Fruit fly (Drosophila melanogaster) whole organism, embryonic: ENCODE results near the gene MRP.

Experiments
- Abd-B ChIP-seq: fragments of 200-800 bp; sonication (Bioruptor generic); optimal IDR thresholded peaks from 2 replicates; lab custom pipeline; 2018; ENCODE audit warnings: missing biosample characterization, mild to moderate bottlenecking, missing genetic modification characterization, moderate library complexity
- Atf3 ChIP-seq: fragments of 200-800 bp; sonication (Bioruptor generic); optimal IDR thresholded peaks from 3 replicates; lab custom pipeline; 2016; ENCODE audit warnings: missing biosample characterization, missing genetic modification characterization
- CG10267 ChIP-seq: fragments of 200-800 bp; sonication (Bioruptor generic); optimal IDR thresholded peaks from 2 replicates; lab custom pipeline; 2018; ENCODE audit warnings: missing biosample characterization, mild to moderate bottlenecking, missing genetic modification characterization, moderate library complexity
- CG10366 ChIP-seq: fragments of 200-800 bp; sonication (Bioruptor generic); IDR thresholded peaks from 2 replicates; pipeline ENCODE4 v1.3.6; 2022; ENCODE audit warnings: missing biosample characterization, missing genetic modification characterization
- CG11456 ChIP-seq: fragments of 200-800 bp; sonication (Bioruptor generic); IDR thresholded peaks from 3 replicates; pipeline ENCODE4 v1.3.6; 2022; ENCODE audit warnings: missing biosample characterization, missing genetic modification characterization
- CG11504 ChIP-seq: fragments of 200-800 bp; sonication (Bioruptor generic); optimal IDR thresholded peaks from 3 replicates; lab custom pipeline; 2019; ENCODE audit warnings: missing biosample characterization, mild to moderate bottlenecking, missing genetic modification characterization, moderate library complexity
- CG13894 ChIP-seq: fragments of 200-800 bp; sonication (Bioruptor generic); optimal IDR thresholded peaks from 3 replicates; lab custom pipeline; 2018; ENCODE audit warnings: missing biosample characterization, mild to moderate bottlenecking, missing genetic modification characterization, moderate library complexity
- CG1529 ChIP-seq: fragments of 200-800 bp; sonication (Bioruptor generic); optimal IDR thresholded peaks from 3 replicates; lab custom pipeline; 2018; ENCODE audit warnings: missing biosample characterization, missing genetic modification characterization
- CG15514 ChIP-seq: fragments of 200-800 bp; sonication (Bioruptor generic); optimal IDR thresholded peaks from 3 replicates; lab custom pipeline; 2017; ENCODE audit warnings: missing biosample characterization, missing genetic modification characterization, mild to moderate bottlenecking, moderate library complexity, missing genetic modification reagents
- CG18011 ChIP-seq: fragments of 200-800 bp; sonication (Bioruptor generic); optimal IDR thresholded peaks from 2 replicates; lab custom pipeline; 2017; ENCODE audit warnings: missing biosample characterization, missing genetic modification characterization, mild to moderate bottlenecking, moderate library complexity, missing genotype
- CG18262 ChIP-seq: fragments of 200-800 bp; optimal IDR thresholded peaks from 3 replicates; lab custom pipeline; 2019; ENCODE audit warnings: missing biosample characterization, mild to moderate bottlenecking, missing genetic modification characterization, moderate library complexity
- CG2199 ChIP-seq: fragments of 200-800 bp; sonication (Bioruptor generic); IDR thresholded peaks from 3 replicates; pipeline ENCODE4 v1.3.6; 2022; ENCODE audit warnings: missing biosample characterization, missing genetic modification characterization
- CG3281 ChIP-seq: fragments of 200-800 bp; sonication (Bioruptor generic); optimal IDR thresholded peaks from 3 replicates; lab custom pipeline; 2017; ENCODE audit warnings: missing biosample characterization, mild to moderate bottlenecking, missing genetic modification characterization
- CG4282 ChIP-seq: fragments of 200-800 bp; sonication (Bioruptor generic); optimal IDR thresholded peaks from 2 replicates; lab custom pipeline; 2016; ENCODE audit warnings: missing biosample characterization, missing genetic modification characterization
- CG4404 ChIP-seq: fragments of 200-800 bp; sonication (Bioruptor generic); IDR thresholded peaks from 2 replicates; pipeline ENCODE4 v1.3.6; 2022; ENCODE audit warnings: missing biosample characterization, missing genetic modification characterization
- CG7839 ChIP-seq: fragments of 200-800 bp; sonication (Bioruptor generic); optimal IDR thresholded peaks from 3 replicates; lab custom pipeline; 2018; ENCODE audit warnings: missing biosample characterization, mild to moderate bottlenecking, missing genetic modification characterization, moderate library complexity
- CG8765 ChIP-seq: fragments of 200-800 bp; sonication (Bioruptor generic); IDR thresholded peaks from 2 replicates; pipeline ENCODE4 v1.3.6; 2022; ENCODE audit warnings: missing biosample characterization, missing genetic modification characterization
- CrebB ChIP-seq: fragments of 200-800 bp; sonication (Bioruptor generic); optimal IDR thresholded peaks from 3 replicates; lab custom pipeline; 2018; ENCODE audit warnings: missing biosample characterization, mild to moderate bottlenecking, missing genetic modification characterization
- Doc2 ChIP-seq: fragments of 200-800 bp; sonication (Bioruptor generic); IDR thresholded peaks from 2 replicates; pipeline ENCODE4 v1.3.6; 2022; ENCODE audit warnings: missing biosample characterization, missing genetic modification characterization
- Dref ChIP-seq: fragments of 200-800 bp; sonication (Bioruptor generic); IDR thresholded peaks from 2 replicates; pipeline ENCODE4 v1.3.6; 2022; ENCODE audit warnings: missing biosample characterization, missing genetic modification characterization
- Ets97D ChIP-seq: fragments of 200-800 bp; sonication (Bioruptor generic); optimal IDR thresholded peaks from 3 replicates; lab custom pipeline; 2016; ENCODE audit warnings: missing biosample characterization, missing genetic modification characterization
- HmgD ChIP-seq: fragments of 200-800 bp; sonication (Bioruptor generic); optimal IDR thresholded peaks from 3 replicates; lab custom pipeline; 2016; ENCODE audit warnings: missing biosample characterization, missing genetic modification characterization
- Lhr ChIP-seq: fragments of 200-800 bp; sonication (Bioruptor generic); optimal IDR thresholded peaks from 3 replicates; lab custom pipeline; 2017; ENCODE audit warnings: mild to moderate bottlenecking, missing biosample characterization, missing genetic modification reagents, missing genetic modification characterization
- MBD-R2 ChIP-seq: fragments of 200-800 bp; sonication (Bioruptor generic); IDR thresholded peaks from 2 replicates; pipeline ENCODE4 v1.3.6; 2022; ENCODE audit warnings: missing biosample characterization, missing genetic modification characterization
- MESR4 ChIP-seq: fragments of 200-800 bp; sonication (Bioruptor generic); optimal IDR thresholded peaks from 2 replicates; lab custom pipeline; 2018; ENCODE audit warnings: missing biosample characterization, mild to moderate bottlenecking, missing genetic modification characterization, moderate library complexity
- Mad ChIP-seq: fragments of 200-800 bp; sonication (Bioruptor generic); optimal IDR thresholded peaks from 2 replicates; lab custom pipeline; 2016; ENCODE audit warnings: missing biosample characterization, missing genetic modification characterization
- Mrtf ChIP-seq: fragments of 200-800 bp; sonication (Bioruptor generic); IDR thresholded peaks from 3 replicates; pipeline ENCODE4 v1.3.6; 2022; ENCODE audit warnings: missing biosample characterization, missing genetic modification characterization
- NC2β ChIP-seq: fragments of 200-800 bp; sonication (Bioruptor generic); optimal IDR thresholded peaks from 2 replicates; lab custom pipeline; 2016; ENCODE audit warnings: missing biosample characterization, missing genetic modification characterization
- Poxn ChIP-seq: fragments of 200-800 bp; sonication (Bioruptor generic); IDR thresholded peaks from 2 replicates; pipeline ENCODE4 v1.3.6; 2022; ENCODE audit warnings: missing biosample characterization, missing genetic modification characterization
- Ptx1 ChIP-seq: fragments of 200-800 bp; sonication (Bioruptor generic); IDR thresholded peaks from 2 replicates; pipeline ENCODE4 v1.3.6; 2022; ENCODE audit warnings: missing biosample characterization, missing genetic modification characterization
- Rfx ChIP-seq: fragments of 200-800 bp; sonication (Bioruptor generic); IDR thresholded peaks from 2 replicates; pipeline ENCODE4 v1.3.6; 2022; ENCODE audit warnings: missing biosample characterization, missing genetic modification characterization
- ara ChIP-seq: fragments of 200-800 bp; sonication (Bioruptor generic); IDR thresholded peaks from 2 replicates; pipeline ENCODE4 v1.3.6; 2022; ENCODE audit warnings: missing biosample characterization, missing genetic modification characterization
- az2 ChIP-seq: fragments of 200-800 bp; sonication (Bioruptor generic); optimal IDR thresholded peaks from 3 replicates; lab custom pipeline; 2016; ENCODE audit warnings: missing biosample characterization, missing genetic modification characterization
- btn ChIP-seq: fragments of 200-800 bp; sonication (Bioruptor generic); optimal IDR thresholded peaks from 2 replicates; lab custom pipeline; 2016; ENCODE audit warnings: missing biosample characterization, missing genetic modification characterization
- dmrt99B ChIP-seq: fragments of 200-800 bp; sonication (Bioruptor generic); optimal IDR thresholded peaks from 2 replicates; lab custom pipeline; 2018; ENCODE audit warnings: missing biosample characterization, mild to moderate bottlenecking, missing genetic modification characterization, moderate library complexity
- fd64A ChIP-seq: fragments of 200-800 bp; sonication (Bioruptor generic); optimal IDR thresholded peaks from 3 replicates; lab custom pipeline; 2018; ENCODE audit warnings: missing biosample characterization, mild to moderate bottlenecking, missing genetic modification characterization
- grau ChIP-seq: fragments of 200-800 bp; optimal IDR thresholded peaks from 3 replicates; lab custom pipeline; 2019; ENCODE audit warnings: missing biosample characterization, mild to moderate bottlenecking, missing genetic modification characterization, moderate library complexity
- jing ChIP-seq: fragments of 200-800 bp; sonication (Bioruptor generic); optimal IDR thresholded peaks from 2 replicates; lab custom pipeline; 2018; ENCODE audit warnings: missing biosample characterization, mild to moderate bottlenecking, missing genetic modification characterization
- kah ChIP-seq: fragments of 200-800 bp; sonication (Bioruptor generic); optimal IDR thresholded peaks from 2 replicates; lab custom pipeline; 2018; ENCODE audit warnings: missing biosample characterization, mild to moderate bottlenecking, missing genetic modification characterization
- lilli ChIP-seq: fragments of 200-800 bp; sonication (Bioruptor generic); optimal IDR thresholded peaks from 3 replicates; lab custom pipeline; 2016; ENCODE audit warnings: missing biosample characterization, missing genetic modification characterization
- nerfin-1 ChIP-seq: fragments of 200-800 bp; sonication (Bioruptor generic); optimal IDR thresholded peaks from 3 replicates; lab custom pipeline; 2019; ENCODE audit warnings: missing biosample characterization, mild to moderate bottlenecking, missing genetic modification characterization, moderate library complexity
- nmo ChIP-seq: fragments of 200-800 bp; sonication (Bioruptor generic); optimal IDR thresholded peaks from 2 replicates; lab custom pipeline; 2018; ENCODE audit warnings: missing biosample characterization, mild to moderate bottlenecking, missing genetic modification characterization, moderate library complexity
- nom ChIP-seq: fragments of 200-800 bp; sonication (Bioruptor generic); optimal IDR thresholded peaks from 2 replicates; lab custom pipeline; 2017; ENCODE audit warnings: missing biosample characterization, missing genetic modification characterization, mild to moderate bottlenecking, moderate library complexity, missing genetic modification reagents
- prd ChIP-seq, 3 experiments: fragments of >200 bp in 2 of 3; fragments of 200-800 bp in 1 of 3; sonication (Bioruptor generic) in 1 of 3; optimal IDR thresholded peaks in 2 of 3; IDR thresholded peaks in 1 of 3; 2 replicates in 2 of 3; 3 replicates in 1 of 3; pipeline versions ENCODE4 v1.3.6 to Lab custom; 2017 to 2022; ENCODE audit warnings: missing biosample characterization in 1 of 3, missing genetic modification characterization in 1 of 3
- rib ChIP-seq: fragments of 200-800 bp; sonication (Bioruptor generic); IDR thresholded peaks from 2 replicates; pipeline ENCODE4 v1.3.6; 2022; ENCODE audit warnings: missing biosample characterization, missing genetic modification characterization
- tin ChIP-seq: fragments of 200-800 bp; sonication (Bioruptor generic); optimal IDR thresholded peaks from 3 replicates; lab custom pipeline; 2016; ENCODE audit warnings: missing biosample characterization, missing genetic modification characterization
- tx ChIP-seq: fragments of 200-800 bp; sonication (Bioruptor generic); optimal IDR thresholded peaks from 2 replicates; lab custom pipeline; 2016; ENCODE audit warnings: missing biosample characterization, missing genetic modification characterization

Gene MRP

DNA sequence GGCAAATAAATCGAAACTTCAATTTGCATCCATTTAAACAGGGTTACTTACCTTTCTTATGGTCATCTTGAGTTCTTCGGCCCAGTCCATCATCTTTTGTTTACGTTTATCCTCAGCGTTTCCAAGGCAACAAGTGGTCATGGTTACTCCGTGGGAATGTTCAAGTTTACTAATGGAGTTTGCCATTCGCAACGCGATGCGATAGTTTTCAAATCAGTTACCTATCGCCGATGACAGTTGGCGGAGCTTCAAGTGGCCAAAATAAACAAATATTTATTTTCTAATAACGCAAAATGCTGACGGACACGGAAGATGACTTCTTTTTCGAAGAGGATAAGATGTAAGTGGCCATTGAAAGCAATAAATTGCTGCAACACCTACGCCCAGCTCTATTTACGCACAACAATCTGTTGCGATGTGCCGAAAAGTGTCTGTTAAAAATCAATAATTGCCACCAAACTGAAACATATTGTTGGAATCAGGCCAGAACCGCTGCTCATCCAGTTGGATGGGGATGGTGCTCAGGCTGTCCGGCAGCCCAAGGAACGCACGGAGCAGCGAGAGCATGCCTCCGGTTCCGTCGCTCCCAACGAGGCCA is 23.9 kb upstream of the MRP start, which contains the start of the genes IFT43 and PICK1 (continued):
- peak; percentile 58 for TF ChIP-seq nerfin-1
- no peak for TF ChIP-seq CG10267 (tag; lab: Kevin White, UChicago)
- TF ChIP-seq CG8765 = no peak
- TF ChIP-seq az2 (GFP tag; lab: Kevin White, UChicago) = no peak
- no peak for TF ChIP-seq fd64A (GFP tag; lab: Kevin White, UChicago)
- TF ChIP-seq NC2β (GFP tag; lab: Kevin White, UChicago) = no peak
- TF ChIP-seq Ets97D (GFP tag; lab: Kevin White, UChicago) = peak; percentile 25
- peak; percentile 52 for TF ChIP-seq Dref (GFP tag; lab: Robert Waterston, UW)
- no peak for TF ChIP-seq lilli
- no peak for TF ChIP-seq HmgD (GFP tag; lab: Kevin White, UChicago)
- TF ChIP-seq dmrt99B (tag; lab: Kevin White, UChicago) = no peak
- no peak for TF ChIP-seq CG13894 (tag; lab: Kevin White, UChicago)
- TF ChIP-seq, all 482 proteins: peak for 68

- TF ChIP-seq CrebB (tag; lab: Kevin White, UChicago) = no peak
- no peak for TF ChIP-seq CG10366 (GFP tag; lab: Robert Waterston, UW)
- TF ChIP-seq kah (GFP tag; lab: Kevin White, UChicago) = no peak
- no peak for TF ChIP-seq nom (GFP tag; lab: Kevin White, UChicago)
- TF ChIP-seq Lhr = no peak
- TF ChIP-seq CG11504 = no peak
- TF ChIP-seq jing = no peak
- TF ChIP-seq CG18011 = no peak
- no peak for TF ChIP-seq Poxn (GFP tag; lab: Robert Waterston, UW)
- TF ChIP-seq tin = no peak
- no peak for TF ChIP-seq Atf3 (GFP tag; lab: Kevin White, UChicago)
- TF ChIP-seq Dref (GFP tag; lab: Robert Waterston, UW) = no peak
- no peak for TF ChIP-seq Mad (GFP tag; lab: Kevin White, UChicago)
Observed at dm6 chr2L:12697223-12697622, 21.6 kb upstream of the MRP start, which contains the start of gene CG5781. TSS of gene CG5781 (minus strand) at chr2L:12697323.

DNA sequence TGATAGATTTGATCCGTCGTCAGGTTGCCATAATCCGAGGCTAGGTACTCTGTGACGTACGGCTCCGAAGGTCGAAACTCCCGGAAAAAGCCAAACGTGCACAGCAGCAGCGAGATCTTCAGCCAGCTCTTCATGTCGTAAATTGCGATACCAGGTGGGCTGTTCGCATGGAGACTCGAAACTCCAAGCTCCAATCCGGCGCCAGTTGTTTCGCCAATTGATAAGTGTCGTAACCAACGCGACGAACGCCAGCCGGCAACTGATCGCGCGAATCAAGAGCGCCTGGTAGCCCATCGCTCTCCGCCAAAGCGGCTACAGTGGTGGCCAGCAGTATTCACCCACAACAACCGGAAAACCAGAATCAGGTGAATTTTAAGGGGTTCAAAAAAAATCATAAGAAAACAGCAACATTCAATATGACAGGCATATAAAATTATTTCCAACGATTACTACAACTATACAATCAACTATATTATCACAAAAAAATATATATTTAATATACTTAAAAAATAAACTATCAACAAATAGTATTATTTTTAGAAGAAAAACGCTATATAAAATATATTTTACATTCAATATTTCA is 18.4 kb upstream of the MRP start, which contains the start of gene CG17036:
Gene CG17036 (minus strand): TSS at position 366 of the 583 bp plus-strand sequence.
- no peak for TF ChIP-seq CG4404 (GFP tag; lab: Robert Waterston, UW)
- TF ChIP-seq Abd-B = no peak
- peak; percentile 41 for TF ChIP-seq CG15514 (GFP tag; lab: Kevin White, UChicago)
- no peak for TF ChIP-seq CG2199
- TF ChIP-seq CG1529 (GFP tag; lab: Kevin White, UChicago) = no peak
- TF ChIP-seq Doc2 (GFP tag; lab: Robert Waterston, UW) = no peak
- no peak for TF ChIP-seq MESR4 (GFP tag; lab: Kevin White, UChicago)
- peak; percentile 26; the same call in 1 of the 2 replicates for TF ChIP-seq rib (GFP tag; lab: Robert Waterston, UW)
- no peak for TF ChIP-seq btn (GFP tag; lab: Kevin White, UChicago)
- TF ChIP-seq MBD-R2 = no peak; the same call in 1 of the 2 replicates
- no peak for TF ChIP-seq CG4282 (GFP tag; lab: Kevin White, UChicago)
- no peak for TF ChIP-seq tin
- peak; percentile 50; the same call in 1 of the 3 replicates for TF ChIP-seq CG11456 (GFP tag; lab: Robert Waterston, UW)
- peak; percentile 66 for TF ChIP-seq Rfx (GFP tag; lab: Robert Waterston, UW)
- no peak for TF ChIP-seq Mrtf
- no peak for TF ChIP-seq prd (optimal IDR thresholded peaks at IDR 0.05; lab: Kevin White, UChicago)
- peak; percentile 37; the same call in 1 of the 3 replicates for TF ChIP-seq prd (GFP tag; IDR thresholded peaks at IDR 0.05; lab: Robert Waterston, UW)
- peak; percentile 43 for TF ChIP-seq grau (tag; lab: Kevin White, UChicago)
- TF ChIP-seq CG3281 (GFP tag; lab: Kevin White, UChicago) = peak; percentile 52
- peak; percentile 58 for TF ChIP-seq CG7839 (tag; lab: Kevin White, UChicago)
- peak; percentile 39; the same call in 1 of the 2 replicates for TF ChIP-seq Ptx1
- TF ChIP-seq nmo (GFP tag; lab: Kevin White, UChicago) = peak; percentile 18
- no peak for TF ChIP-seq ara (GFP tag; lab: Robert Waterston, UW)
- TF ChIP-seq CG18262 = peak; percentile 42
- no peak for TF ChIP-seq tx
